Worm (Caenorhabditis elegans): Measurements from ENCODE around the gene Y81B9A.2.

- TF ChIP-seq snpc-4 (tag; optimal IDR thresholded peaks at IDR 0.05) (no peak), alr-1 (tag; optimal IDR thresholded peaks at IDR 0.05) (no peak), mdl-1 (tag; optimal IDR thresholded peaks at IDR 0.05) (no peak), aly-2 (tag; optimal IDR thresholded peaks at IDR 0.05) (no peak), unc-39 (tag; optimal IDR thresholded peaks at IDR 0.05) (no peak), ztf-4 (tag; optimal IDR thresholded peaks at IDR 0.05) (no peak), F13H6.1 (tag; optimal IDR thresholded peaks at IDR 0.05) (no peak)
Observed at ce11 chrX:9166921-9167320, 17.0 kb upstream of the Y81B9A.2 start, which contains the start of gene B0563.10.
